Worm (Caenorhabditis elegans) whole organism, L3 larva: ENCODE measurements around the gene ZK180.5.

Experiments
- aly-2 ChIP-seq: fragments of 150-350 bp; optimal IDR thresholded peaks from 2 replicates; lab custom pipeline; 2014; ENCODE audit warnings: missing biosample characterization, missing genetic modification characterization
- ama-1 ChIP-seq: fragments of 150-350 bp; optimal IDR thresholded peaks from 2 replicates; lab custom pipeline; 2018
- ceh-28 ChIP-seq: fragments of 150-350 bp; optimal IDR thresholded peaks from 2 replicates; lab custom pipeline; 2014; ENCODE audit warnings: missing biosample characterization, missing genetic modification reagents, missing genetic modification characterization
- elt-1 ChIP-seq: fragments of 150-350 bp; optimal IDR thresholded peaks from 2 replicates; lab custom pipeline; 2014; ENCODE audit warnings: missing biosample characterization, missing genetic modification characterization
- elt-3 ChIP-seq, 3 experiments: fragments of 150-350 bp in 1 of 3; sonication (generic microtip) in 2 of 3; optimal IDR thresholded peaks; 2 replicates in 2 of 3; 4 replicates in 1 of 3; lab custom pipeline; 2014 to 2017; ENCODE audit warnings: missing biosample characterization in 3 of 3, missing genetic modification characterization in 3 of 3
- eor-1 ChIP-seq, 2 experiments: fragments of 150-350 bp; optimal IDR thresholded peaks; 2 replicates each; lab custom pipeline; 2014 to 2018; ENCODE audit warnings: missing biosample characterization in 2 of 2, missing genetic modification characterization in 2 of 2
- hmg-11 ChIP-seq: sonication (generic microtip); optimal IDR thresholded peaks from 2 replicates; lab custom pipeline; 2016; ENCODE audit warnings: missing genetic modification characterization, missing compliant biosample characterization
- nhr-11 ChIP-seq: fragments of 150-350 bp; optimal IDR thresholded peaks from 2 replicates; lab custom pipeline; 2014; ENCODE audit warnings: missing biosample characterization, missing genetic modification characterization
- nhr-12 ChIP-seq: fragments of 150-350 bp; optimal IDR thresholded peaks from 2 replicates; lab custom pipeline; 2014; ENCODE audit warnings: missing biosample characterization, missing genetic modification characterization
- nhr-77 ChIP-seq: fragments of 150-350 bp; optimal IDR thresholded peaks from 2 replicates; lab custom pipeline; 2014; ENCODE audit warnings: missing biosample characterization, missing genetic modification characterization
- unc-62 ChIP-seq: fragments of 150-350 bp; sonication (generic microtip); optimal IDR thresholded peaks from 4 replicates; lab custom pipeline; 2014; ENCODE audit warnings: missing biosample characterization, missing genetic modification reagents, missing genetic modification characterization

ce11 chrIV:4564541-4564940, 47.6 kb upstream of the ZK180.5 start:
- TF ChIP-seq nhr-11 (tag; lab: Kevin White, UChicago) (no peak), nhr-77 (tag; lab: Kevin White, UChicago) (no peak), eor-1 (tag; optimal IDR thresholded peaks at IDR 0.05; lab: Kevin White, UChicago) (no peak), unc-62 (GFP tag; lab: Kevin White, UChicago) (no peak), elt-1 (tag; lab: Kevin White, UChicago) (no peak), ceh-28 (no peak), nhr-12 (tag; lab: Kevin White, UChicago) (no peak), ama-1 (lab: Kevin White, UChicago) (no peak), aly-2 (no peak), hmg-11 (no peak), elt-3 (tag; optimal IDR thresholded peaks at IDR 0.05; lab: Kevin White, UChicago) (no peak)
